Worm (Caenorhabditis elegans): ENCODE measurements around the gene fbxb-5.

DNA sequence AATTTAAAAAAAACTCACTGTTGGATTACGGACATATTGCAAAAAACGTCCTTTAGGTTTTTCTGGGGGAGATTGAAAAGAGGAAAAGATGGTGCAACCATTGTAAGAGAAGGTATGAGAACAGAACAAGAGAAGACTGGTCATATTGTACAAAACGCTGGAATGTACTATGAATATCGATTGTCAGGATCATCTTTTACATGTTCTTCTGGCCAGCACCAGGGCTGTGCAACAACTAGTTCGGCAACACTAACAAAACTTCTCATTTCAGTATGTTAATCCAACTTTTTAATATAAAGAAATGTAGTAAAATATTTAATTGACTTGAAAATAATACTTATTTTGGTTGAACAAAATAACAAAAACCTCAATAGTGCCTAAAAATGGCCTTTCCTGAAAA, 18.9 kb downstream of the fbxb-5 start, which contains the start of gene fbxb-47:
- TF ChIP-seq pha-4 (tag; optimal IDR thresholded peaks at IDR 0.05) (no peak), ceh-34 (tag; optimal IDR thresholded peaks at IDR 0.05) (no peak), gmeb-2 (tag; optimal IDR thresholded peaks at IDR 0.05) (no peak), pqm-1 (tag; optimal IDR thresholded peaks at IDR 0.05) (no peak), ref-2 (tag; optimal IDR thresholded peaks at IDR 0.05) (no peak), tbx-7 (tag; optimal IDR thresholded peaks at IDR 0.05) (no peak), F13H6.1 (tag; optimal IDR thresholded peaks at IDR 0.05) (no peak)
